Worm (Caenorhabditis elegans): ENCODE results near the gene hlh-32.

The hlh-32 gene

DNA sequence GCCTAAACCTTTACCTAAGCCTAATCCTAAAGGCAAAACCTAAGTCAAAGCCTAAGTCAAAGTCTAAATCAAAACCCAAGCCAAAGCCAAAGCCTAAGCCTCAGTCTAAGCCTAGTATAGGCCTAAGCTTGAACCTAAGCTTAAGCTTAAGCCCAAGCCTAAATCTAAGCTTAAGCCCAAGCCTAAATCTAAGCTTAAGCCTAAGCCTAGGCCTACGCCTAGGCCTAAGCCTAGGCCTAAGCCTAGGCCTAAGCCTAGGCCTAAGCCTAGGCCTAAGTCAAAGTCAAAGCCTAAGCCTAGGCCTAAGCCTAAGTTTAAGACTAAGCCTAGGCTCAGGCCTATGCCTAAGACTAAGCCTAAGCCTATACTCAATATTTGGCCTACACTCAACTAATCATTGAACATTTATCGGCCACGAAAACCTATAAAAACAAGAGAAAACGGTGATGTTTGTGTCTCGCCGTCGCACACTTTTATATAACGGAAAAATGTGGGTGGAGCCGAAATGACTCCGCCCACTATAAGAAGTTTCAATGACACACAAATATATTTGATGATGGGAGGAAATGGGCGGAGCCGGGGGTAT is 40.6 kb downstream of the hlh-32 start (continued):
- no peak for TF ChIP-seq mes-2 (tag; optimal IDR thresholded peaks at IDR 0.05; ENCODE audit: poor library complexity, severe bottlenecking)
- no peak for TF ChIP-seq nhr-6 (tag; optimal IDR thresholded peaks at IDR 0.05)
- no peak for TF ChIP-seq Y75B8A.6 (GFP tag; IDR thresholded peaks at IDR 0.05)
- TF ChIP-seq snpc-1.2 (GFP tag; IDR thresholded peaks at IDR 0.05), result 0 out of 2 replicates have a peak, but pooled peaks have one; percentile 40
- TF ChIP-seq daf-16 (GFP tag; optimal IDR thresholded peaks at IDR 0.05), result no peak
- TF ChIP-seq daf-16 (tag; optimal IDR thresholded peaks at IDR 0.05), result peak; percentile 34
- no peak for TF ChIP-seq R02D3.7 (tag; optimal IDR thresholded peaks at IDR 0.05)

DNA sequence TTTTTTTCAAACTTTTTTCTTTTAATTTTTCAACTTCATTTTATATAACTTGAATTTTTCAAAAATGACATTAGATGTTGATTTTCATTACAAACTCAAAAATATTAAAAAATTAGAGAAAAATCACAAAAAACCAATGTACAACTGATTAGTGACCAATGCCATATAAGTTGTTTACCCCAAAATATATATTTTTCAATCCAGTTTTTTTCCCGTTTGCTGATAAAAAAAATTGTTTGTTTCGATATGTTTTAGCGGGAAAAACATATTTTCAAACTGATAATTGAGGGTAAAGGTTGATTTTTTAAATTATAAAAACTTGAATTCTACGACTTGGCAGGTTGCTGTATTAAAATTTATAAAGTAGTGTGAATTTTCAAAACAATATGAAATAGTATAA is 44.5 kb downstream of the hlh-32 start:
- no peak for TF ChIP-seq zag-1 (tag; optimal IDR thresholded peaks at IDR 0.05)
- TF ChIP-seq daf-16 (GFP tag; optimal IDR thresholded peaks at IDR 0.05), result no peak
- TF ChIP-seq daf-16 (tag; optimal IDR thresholded peaks at IDR 0.05), result peak; percentile 99
- peak; percentile 10 for TF ChIP-seq dve-1 (tag; optimal IDR thresholded peaks at IDR 0.05; ENCODE audit: insufficient read depth)
- TF ChIP-seq madf-9 (GFP tag; conservative IDR thresholded peaks at IDR 0.05), result no peak

DNA sequence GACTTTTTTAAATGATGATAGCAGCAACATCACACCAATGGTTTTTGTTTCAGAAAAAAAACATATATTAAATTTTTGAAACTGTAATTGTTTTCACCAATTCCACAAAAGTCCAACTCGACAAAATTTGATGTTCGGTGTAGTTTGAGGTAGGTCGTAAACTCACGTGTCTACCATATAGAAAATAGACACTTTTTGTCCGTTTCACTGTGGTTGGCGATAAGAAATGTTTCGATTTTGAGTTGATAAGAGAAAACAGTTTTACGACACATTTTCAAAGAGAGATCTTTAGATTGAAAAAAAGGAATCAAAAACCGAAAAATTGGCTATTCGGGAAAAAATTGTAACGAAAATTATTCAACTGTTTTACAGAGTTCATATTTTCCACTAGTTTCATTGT is 46.2 kb downstream of the hlh-32 start:
- TF ChIP-seq nhr-77 (tag; optimal IDR thresholded peaks at IDR 0.05), result peak; percentile 24
- peak; percentile 76 for TF ChIP-seq dve-1 (tag; optimal IDR thresholded peaks at IDR 0.05; ENCODE audit: insufficient read depth)
- TF ChIP-seq hmg-1.1 (GFP tag; IDR thresholded peaks at IDR 0.05), result no peak
- peak; percentile 95 for TF ChIP-seq dmd-6 (GFP tag; IDR thresholded peaks at IDR 0.05)
- TF ChIP-seq pqm-1 (tag; optimal IDR thresholded peaks at IDR 0.05), result peak; percentile 64
- TF ChIP-seq hlh-11 (tag; optimal IDR thresholded peaks at IDR 0.05), result peak; percentile 55
- TF ChIP-seq hlh-30 (tag; optimal IDR thresholded peaks at IDR 0.05; ENCODE audit: insufficient read depth), result peak; percentile 37
- TF ChIP-seq php-3 (GFP tag; IDR thresholded peaks at IDR 0.05), result 0 out of 2 replicates have a peak, but pooled peaks have one; percentile 44
- peak; percentile 82 for TF ChIP-seq nhr-28 (tag; optimal IDR thresholded peaks at IDR 0.05)
- no peak for TF ChIP-seq skn-1 (tag; optimal IDR thresholded peaks at IDR 0.05)
- peak; percentile 14 for TF ChIP-seq aha-1 (tag)
- TF ChIP-seq lin-13 (GFP tag; optimal IDR thresholded peaks at IDR 0.05), result no peak
- no peak for TF ChIP-seq daf-16 (GFP tag; optimal IDR thresholded peaks at IDR 0.05)
- peak; percentile 92 for TF ChIP-seq daf-16 (tag; optimal IDR thresholded peaks at IDR 0.05)
- TF ChIP-seq mdl-1 (tag; optimal IDR thresholded peaks at IDR 0.05), result peak in 1 of 2 experiments; percentile 69
- TF ChIP-seq lsy-2 (tag; optimal IDR thresholded peaks at IDR 0.05), result peak in 1 of 2 experiments; percentile 8
- TF ChIP-seq fos-1 (tag; optimal IDR thresholded peaks at IDR 0.05), result no peak
- TF ChIP-seq nhr-10 (tag; optimal IDR thresholded peaks at IDR 0.05), result no peak
- TF ChIP-seq mxl-3 (GFP tag; optimal IDR thresholded peaks at IDR 0.05), result peak; percentile 63

DNA sequence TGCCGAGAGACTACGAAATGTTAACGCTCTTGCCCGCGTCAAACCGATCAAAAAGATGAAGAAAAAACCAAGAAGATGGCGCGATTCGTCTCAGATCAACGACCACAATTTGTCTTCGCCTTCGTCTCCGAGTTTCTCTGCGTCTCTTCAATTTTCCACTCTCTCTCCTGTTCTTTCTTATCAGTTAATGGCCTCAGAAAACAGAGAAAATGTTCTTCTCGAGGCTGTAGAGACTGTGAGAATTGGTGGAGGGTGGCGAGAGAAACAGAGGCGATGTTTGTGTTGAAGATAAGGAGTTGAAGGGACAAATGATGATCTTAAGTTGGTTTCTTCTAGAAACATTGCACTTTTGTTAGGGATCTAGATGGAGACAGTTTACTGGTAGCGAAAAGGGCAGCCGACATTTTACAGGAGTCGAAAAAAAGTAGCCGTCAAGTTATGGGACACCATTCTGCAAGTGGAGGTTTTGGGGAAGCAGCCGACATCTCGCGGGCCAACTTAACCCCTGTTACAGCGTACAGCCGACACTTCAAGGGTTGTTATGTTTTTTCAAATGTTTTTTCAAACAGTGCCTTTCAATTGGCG is 48.7 kb downstream of the hlh-32 start:
- no peak for TF ChIP-seq zip-11 (GFP tag; IDR thresholded peaks at IDR 0.05)
- TF ChIP-seq skn-1 (tag; optimal IDR thresholded peaks at IDR 0.05), result no peak
- no peak for TF ChIP-seq hmg-1.1 (GFP tag; IDR thresholded peaks at IDR 0.05)
- no peak for TF ChIP-seq lsy-2 (tag; optimal IDR thresholded peaks at IDR 0.05)
- no peak for TF ChIP-seq madf-9 (GFP tag; conservative IDR thresholded peaks at IDR 0.05)
- no peak for TF ChIP-seq zag-1 (tag; optimal IDR thresholded peaks at IDR 0.05)
- no peak for TF ChIP-seq mes-2 (tag; optimal IDR thresholded peaks at IDR 0.05; ENCODE audit: poor library complexity, severe bottlenecking)
- peak; percentile 48; the same call in 1 of the 2 replicates for TF ChIP-seq pha-4 (GFP tag; IDR thresholded peaks at IDR 0.05)
- no peak for TF ChIP-seq pha-4 (tag; optimal IDR thresholded peaks at IDR 0.05)
- TF ChIP-seq daf-16 (GFP tag; optimal IDR thresholded peaks at IDR 0.05), result peak; percentile 42 to 65
- TF ChIP-seq daf-16 (tag; optimal IDR thresholded peaks at IDR 0.05), result peak; percentile 92
- TF ChIP-seq mxl-2 (GFP tag; conservative IDR thresholded peaks at IDR 0.05), result no peak
- peak; percentile 78 for TF ChIP-seq mep-1 (tag; optimal IDR thresholded peaks at IDR 0.05)
- TF ChIP-seq nhr-10 (tag; optimal IDR thresholded peaks at IDR 0.05), result peak; percentile 95
- peak; percentile 17 for TF ChIP-seq dpl-1 (GFP tag; optimal IDR thresholded peaks at IDR 0.05)
- TF ChIP-seq madf-5 (GFP tag; IDR thresholded peaks at IDR 0.05), result no peak
- peak; percentile 87 for TF ChIP-seq nhr-77 (tag; optimal IDR thresholded peaks at IDR 0.05)
- TF ChIP-seq lin-13 (GFP tag; optimal IDR thresholded peaks at IDR 0.05), result peak; percentile 78
- TF ChIP-seq F10B5.3 (tag; optimal IDR thresholded peaks at IDR 0.05), result no peak
- no peak for TF ChIP-seq fkh-10 (GFP tag; optimal IDR thresholded peaks at IDR 0.05)
- TF ChIP-seq rbr-2 (tag; optimal IDR thresholded peaks at IDR 0.05), result peak; percentile 20
- peak; percentile 68 for TF ChIP-seq duxl-1 (tag; optimal IDR thresholded peaks at IDR 0.05; ENCODE audit: poor library complexity)
- TF ChIP-seq mxl-3 (GFP tag; optimal IDR thresholded peaks at IDR 0.05), result peak; percentile 61
- TF ChIP-seq hlh-30 (tag; optimal IDR thresholded peaks at IDR 0.05; ENCODE audit: insufficient read depth), result peak; percentile 69
- TF ChIP-seq dve-1 (tag; optimal IDR thresholded peaks at IDR 0.05; ENCODE audit: insufficient read depth), result peak; percentile 95
- peak; percentile 27 for TF ChIP-seq spr-1 (tag; optimal IDR thresholded peaks at IDR 0.05)
- no peak for TF ChIP-seq Y5F2A.4 (GFP tag; optimal IDR thresholded peaks at IDR 0.05)
- peak; percentile 96 for TF ChIP-seq hlh-11 (tag; optimal IDR thresholded peaks at IDR 0.05)
- no peak for TF ChIP-seq Y75B8A.6 (GFP tag; IDR thresholded peaks at IDR 0.05)
- no peak for TF ChIP-seq sdz-12 (GFP tag; optimal IDR thresholded peaks at IDR 0.05)
- TF ChIP-seq snpc-4 (tag; optimal IDR thresholded peaks at IDR 0.05), result peak; percentile 53
